Worm (Caenorhabditis elegans) whole organism, midembryonic: Measurements from ENCODE around the gene F17C11.13.

Source experiments
- T22C8.4 ChIP-seq: fragments of 200-800 bp; sonication (Bioruptor generic); IDR thresholded peaks from 2 replicates; pipeline ENCODE4 v1.3.6; 2022; ENCODE audit warnings: missing genetic modification characterization, missing compliant biosample characterization
- cog-1 ChIP-seq: sonication (generic microtip); optimal IDR thresholded peaks from 2 replicates; lab custom pipeline; 2016; ENCODE audit warnings: missing genetic modification characterization, missing compliant biosample characterization
- flt-1 ChIP-seq: fragments of 200-800 bp; sonication (Bioruptor generic); IDR thresholded peaks from 2 replicates; pipeline ENCODE4 v1.3.6; 2022; ENCODE audit warnings: missing genetic modification characterization, missing compliant biosample characterization
- med-1 ChIP-seq: sonication (generic microtip); optimal IDR thresholded peaks from 2 replicates; lab custom pipeline; 2017; ENCODE audit warnings: missing genetic modification characterization, mild to moderate bottlenecking, missing compliant biosample characterization, antibody characterized with exemption, missing genetic modification reagents; ENCODE audit not compliant: insufficient read depth
- ref-1 ChIP-seq: fragments of 200-800 bp; sonication (Bioruptor generic); conservative IDR thresholded peaks from 2 replicates; pipeline ENCODE4 v1.3.6; 2022; ENCODE audit warnings: missing genetic modification reagents, missing genetic modification characterization, missing compliant biosample characterization
- tab-1 ChIP-seq: fragments of 200-800 bp; sonication (Bioruptor generic); IDR thresholded peaks from 2 replicates; pipeline ENCODE4 v1.3.6; 2022; ENCODE audit warnings: missing genetic modification characterization, missing compliant biosample characterization
- ztf-29 ChIP-seq: fragments of 200-800 bp; sonication (Bioruptor generic); IDR thresholded peaks from 2 replicates; pipeline ENCODE4 v1.3.6; 2022; ENCODE audit warnings: missing genetic modification reagents, missing genetic modification characterization, missing compliant biosample characterization

DNA sequence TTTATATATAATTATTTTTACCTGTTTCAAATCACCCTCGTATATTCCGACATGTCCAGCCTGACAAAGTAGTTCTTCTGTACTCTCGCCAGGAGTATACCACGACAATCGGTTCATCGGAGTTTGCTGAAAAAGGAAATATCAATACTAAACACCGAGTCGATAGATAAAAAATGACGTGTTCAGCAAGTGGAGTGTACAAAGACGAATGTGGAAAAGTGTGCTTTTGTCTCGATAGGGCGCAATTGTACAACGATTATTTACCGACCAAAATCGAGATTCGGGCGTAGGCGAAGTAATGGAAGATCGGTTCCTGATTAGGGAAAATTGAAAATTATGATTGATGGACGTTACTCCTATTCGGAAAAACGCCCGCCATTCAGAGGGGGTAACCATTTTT, 4.8 kb downstream of the F17C11.13 start, which contains the start of gene vps-36:
- TF ChIP-seq ref-1 (GFP tag; lab: Robert Waterston, UW): no peak
- TF ChIP-seq flt-1: no peak
- no peak for TF ChIP-seq ztf-29 (GFP tag; lab: Robert Waterston, UW)
- TF ChIP-seq tab-1: no peak
- no peak for TF ChIP-seq med-1
- no peak for TF ChIP-seq T22C8.4 (GFP tag; lab: Robert Waterston, UW)
- no peak for TF ChIP-seq cog-1 (tag; lab: Kevin White, UChicago)
